Worm (Caenorhabditis elegans) whole organism, late embryonic: Measurements from ENCODE around the gene sumv-1.

Experiments
- ama-1 ChIP-seq: fragments of 150-350 bp; optimal IDR thresholded peaks from 2 replicates; lab custom pipeline; 2014
- ceh-34 ChIP-seq: sonication (generic microtip); optimal IDR thresholded peaks from 2 replicates; lab custom pipeline; 2016; ENCODE audit warnings: mild to moderate bottlenecking, missing genetic modification characterization, missing compliant biosample characterization
- ceh-45 ChIP-seq: fragments of 200-800 bp; sonication (Bioruptor generic); IDR thresholded peaks from 2 replicates; pipeline ENCODE4 v1.3.6; 2022; ENCODE audit warnings: missing genetic modification reagents, missing genetic modification characterization, missing compliant biosample characterization
- ceh-9 ChIP-seq: sonication (generic microtip); optimal IDR thresholded peaks from 2 replicates; lab custom pipeline; 2016; ENCODE audit warnings: mild to moderate bottlenecking, missing genetic modification characterization, inconsistent platforms, missing compliant biosample characterization
- eyg-1 ChIP-seq: sonication (generic microtip); optimal IDR thresholded peaks from 2 replicates; lab custom pipeline; 2016; ENCODE audit warnings: missing genotype, missing genetic modification characterization, missing compliant biosample characterization
- hlh-15 ChIP-seq: sonication (generic microtip); optimal IDR thresholded peaks from 2 replicates; lab custom pipeline; 2016; ENCODE audit warnings: missing genetic modification characterization, missing compliant biosample characterization
- pros-1 ChIP-seq: fragments of 150-350 bp; optimal IDR thresholded peaks from 2 replicates; lab custom pipeline; 2014; ENCODE audit warnings: missing biosample characterization, missing genetic modification reagents, missing genetic modification characterization

DNA sequence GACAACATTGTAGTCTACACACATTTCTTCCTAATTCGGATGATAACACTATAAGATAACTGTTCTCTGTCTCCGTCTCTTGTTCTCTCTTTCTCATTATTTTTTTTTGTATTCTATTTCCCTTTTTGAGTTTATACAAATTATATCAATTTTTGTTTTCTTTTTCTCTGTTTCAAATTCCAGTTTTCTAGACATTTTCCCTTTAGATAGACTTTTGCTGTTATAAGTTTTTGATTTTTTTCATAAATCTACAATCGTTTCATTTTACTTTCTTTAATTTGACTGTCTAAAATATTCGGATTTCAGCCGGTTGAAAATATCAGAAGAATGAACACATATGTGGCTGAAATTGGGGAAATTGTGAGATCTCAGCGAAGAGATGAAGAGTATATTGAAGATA lies 17.9 kb downstream of the sumv-1 start, which contains the start of gene prx-10:
- no peak for TF ChIP-seq hlh-15 (tag; lab: Kevin White, UChicago)
- no peak for TF ChIP-seq ceh-45
- TF ChIP-seq ama-1 (lab: Kevin White, UChicago), result no peak
- no peak for TF ChIP-seq ceh-9 (tag; lab: Kevin White, UChicago)
- no peak for TF ChIP-seq ceh-34 (tag; lab: Kevin White, UChicago)
- TF ChIP-seq eyg-1 (tag; lab: Kevin White, UChicago), result no peak
- no peak for TF ChIP-seq pros-1 (tag; lab: Kevin White, UChicago)
